Worm (Caenorhabditis elegans) whole organism, L2 larva: ENCODE measurements around the gene C12D8.21.

Experiments used
- ZK546.5 ChIP-seq: sonication (generic microtip); optimal IDR thresholded peaks from 2 replicates; lab custom pipeline; 2017; ENCODE audit warnings: missing biosample characterization, missing genetic modification characterization
- aly-2 ChIP-seq: fragments of 150-350 bp; optimal IDR thresholded peaks from 2 replicates; lab custom pipeline; 2014; ENCODE audit warnings: missing biosample characterization, missing genetic modification characterization
- lin-11 ChIP-seq: fragments of 150-350 bp; sonication (generic microtip); optimal IDR thresholded peaks from 2 replicates; lab custom pipeline; 2014; ENCODE audit warnings: missing biosample characterization, missing genetic modification characterization, inconsistent platforms, mixed read lengths
- mdl-1 ChIP-seq, 2 experiments: fragments of 150-350 bp in 1 of 2; sonication (generic microtip) in 1 of 2; optimal IDR thresholded peaks; 2 replicates each; lab custom pipeline; 2017; ENCODE audit warnings: missing biosample characterization in 2 of 2, missing genetic modification characterization in 2 of 2
- nhr-11 ChIP-seq: fragments of 150-350 bp; optimal IDR thresholded peaks from 2 replicates; lab custom pipeline; 2014; ENCODE audit warnings: missing biosample characterization, missing genetic modification characterization
- peb-1 ChIP-seq: fragments of 150-350 bp; optimal IDR thresholded peaks from 2 replicates; lab custom pipeline; 2014; ENCODE audit warnings: missing biosample characterization, missing genetic modification characterization

- TF ChIP-seq lin-11 (tag; lab: Kevin White, UChicago) (no peak), mdl-1 (tag; optimal IDR thresholded peaks at IDR 0.05; lab: Kevin White, UChicago) (no peak), peb-1 (tag; lab: Kevin White, UChicago) (no peak), ZK546.5 (tag; lab: Kevin White, UChicago) (no peak), nhr-11 (tag; lab: Kevin White, UChicago) (no peak), aly-2 (tag; lab: Kevin White, UChicago) (no peak)
Observed at ce11 chrV:10204863-10205338, 36.1 kb downstream of the C12D8.21 start, which contains the start of the genes ZK856.19 and ZK856.11.
